Worm (Caenorhabditis elegans) whole organism, late embryonic: Measurements from ENCODE around the gene bus-2.

Experiments used
- C08G9.2 ChIP-seq: sonication (generic microtip); optimal IDR thresholded peaks from 2 replicates; lab custom pipeline; 2016; ENCODE audit warnings: mild to moderate bottlenecking, missing genetic modification characterization, moderate library complexity, missing compliant biosample characterization
- C38D4.7 ChIP-seq: fragments of 200-800 bp; sonication (Bioruptor generic); optimal IDR thresholded peaks from 2 replicates; lab custom pipeline; 2018; ENCODE audit warnings: mild to moderate bottlenecking, missing genetic modification characterization, moderate library complexity, missing compliant biosample characterization
- K02D7.2 ChIP-seq: sonication (generic microtip); optimal IDR thresholded peaks from 2 replicates; lab custom pipeline; 2017; ENCODE audit warnings: mild to moderate bottlenecking, missing genetic modification characterization, missing compliant biosample characterization
- ahr-1 ChIP-seq: sonication (generic microtip); optimal IDR thresholded peaks from 2 replicates; lab custom pipeline; 2016; ENCODE audit warnings: missing genetic modification characterization, missing compliant biosample characterization
- ceh-14 ChIP-seq: sonication (generic microtip); optimal IDR thresholded peaks from 2 replicates; lab custom pipeline; 2016; ENCODE audit warnings: missing genotype, missing genetic modification characterization, missing compliant biosample characterization
- ceh-18 ChIP-seq: sonication (generic microtip); optimal IDR thresholded peaks from 2 replicates; lab custom pipeline; 2016; ENCODE audit warnings: missing genetic modification characterization, missing compliant biosample characterization
- ceh-19 ChIP-seq: fragments of 200-800 bp; sonication (Bioruptor generic); optimal IDR thresholded peaks from 2 replicates; lab custom pipeline; 2018; ENCODE audit warnings: mild to moderate bottlenecking, missing genetic modification characterization, missing compliant biosample characterization
- ceh-2 ChIP-seq: sonication (generic microtip); optimal IDR thresholded peaks from 2 replicates; lab custom pipeline; 2016; ENCODE audit warnings: missing genotype, missing genetic modification characterization, missing compliant biosample characterization
- ceh-22 ChIP-seq: sonication (generic microtip); optimal IDR thresholded peaks from 2 replicates; lab custom pipeline; 2017; ENCODE audit warnings: missing biosample characterization, missing genetic modification characterization
- ceh-31 ChIP-seq: sonication (generic microtip); optimal IDR thresholded peaks from 2 replicates; lab custom pipeline; 2016; ENCODE audit warnings: missing genetic modification characterization, missing compliant biosample characterization
- ceh-45 ChIP-seq: fragments of 200-800 bp; sonication (Bioruptor generic); IDR thresholded peaks from 2 replicates; pipeline ENCODE4 v1.3.6; 2022; ENCODE audit warnings: missing genetic modification reagents, missing genetic modification characterization, missing compliant biosample characterization
- ceh-48 ChIP-seq: sonication (generic microtip); optimal IDR thresholded peaks from 2 replicates; lab custom pipeline; 2016; ENCODE audit warnings: missing genetic modification characterization, inconsistent platforms, missing compliant biosample characterization
- ceh-6 ChIP-seq: fragments of 200-800 bp; sonication (Bioruptor generic); optimal IDR thresholded peaks from 2 replicates; lab custom pipeline; 2018; ENCODE audit warnings: mild to moderate bottlenecking, missing genetic modification characterization, missing compliant biosample characterization
- ceh-9 ChIP-seq: sonication (generic microtip); optimal IDR thresholded peaks from 2 replicates; lab custom pipeline; 2016; ENCODE audit warnings: mild to moderate bottlenecking, missing genetic modification characterization, inconsistent platforms, missing compliant biosample characterization
- fax-1 ChIP-seq: sonication (generic microtip); optimal IDR thresholded peaks from 2 replicates; lab custom pipeline; 2016; ENCODE audit warnings: missing genotype, missing genetic modification characterization, missing compliant biosample characterization
- fkh-10 ChIP-seq: fragments of 150-350 bp; optimal IDR thresholded peaks from 2 replicates; lab custom pipeline; 2014; ENCODE audit warnings: missing biosample characterization, missing genetic modification reagents, missing genetic modification characterization
- gmeb-2 ChIP-seq: sonication (generic microtip); optimal IDR thresholded peaks from 2 replicates; lab custom pipeline; 2016; ENCODE audit warnings: missing genetic modification characterization, inconsistent platforms, missing compliant biosample characterization
- hlh-13 ChIP-seq: fragments of 200-800 bp; sonication (Bioruptor generic); optimal IDR thresholded peaks from 2 replicates; lab custom pipeline; 2018; ENCODE audit warnings: mild to moderate bottlenecking, missing genetic modification characterization, missing compliant biosample characterization
- hlh-8 ChIP-seq: sonication (generic microtip); optimal IDR thresholded peaks from 2 replicates; lab custom pipeline; 2016; ENCODE audit warnings: missing genotype, missing genetic modification characterization, missing compliant biosample characterization
- lim-6 ChIP-seq: sonication (generic microtip); optimal IDR thresholded peaks from 2 replicates; lab custom pipeline; 2016; ENCODE audit warnings: missing genetic modification characterization, missing compliant biosample characterization
- mec-3 ChIP-seq: sonication (generic microtip); optimal IDR thresholded peaks from 2 replicates; lab custom pipeline; 2016; ENCODE audit warnings: borderline replicate concordance, missing genetic modification characterization, missing compliant biosample characterization
- nfya-1 ChIP-seq: sonication (generic microtip); optimal IDR thresholded peaks from 2 replicates; lab custom pipeline; 2017; ENCODE audit warnings: missing genetic modification characterization, mild to moderate bottlenecking, missing compliant biosample characterization, antibody characterized with exemption, moderate library complexity
- nhr-11 ChIP-seq: fragments of 150-350 bp; optimal IDR thresholded peaks from 2 replicates; lab custom pipeline; 2014; ENCODE audit warnings: missing biosample characterization, missing genetic modification characterization
- pat-9 ChIP-seq: fragments of 200-800 bp; sonication (Bioruptor generic); optimal IDR thresholded peaks from 2 replicates; lab custom pipeline; 2018; ENCODE audit warnings: mild to moderate bottlenecking, missing genetic modification characterization, moderate library complexity, missing compliant biosample characterization
- pax-1 ChIP-seq: fragments of 150-350 bp; optimal IDR thresholded peaks from 2 replicates; lab custom pipeline; 2014; ENCODE audit warnings: missing biosample characterization, missing genetic modification characterization
- pha-2 ChIP-seq: sonication (generic microtip); optimal IDR thresholded peaks from 2 replicates; lab custom pipeline; 2017; ENCODE audit warnings: mild to moderate bottlenecking, missing genetic modification characterization, missing compliant biosample characterization
- pha-4 ChIP-seq: fragments of 150-350 bp; optimal IDR thresholded peaks from 2 replicates; lab custom pipeline; 2018; ENCODE audit warnings: missing biosample characterization, missing genetic modification reagents, missing genetic modification characterization
- ref-2 ChIP-seq: sonication (generic microtip); optimal IDR thresholded peaks from 2 replicates; lab custom pipeline; 2016; ENCODE audit warnings: missing genetic modification characterization, missing compliant biosample characterization
- rnt-1 ChIP-seq: sonication (generic microtip); optimal IDR thresholded peaks from 2 replicates; lab custom pipeline; 2016; ENCODE audit warnings: missing genetic modification characterization, missing compliant biosample characterization
- sox-4 ChIP-seq: sonication (generic microtip); optimal IDR thresholded peaks from 2 replicates; lab custom pipeline; 2017; ENCODE audit warnings: mild to moderate bottlenecking, missing genetic modification characterization, inconsistent platforms, missing compliant biosample characterization
- syd-9 ChIP-seq: sonication (generic microtip); optimal IDR thresholded peaks from 2 replicates; lab custom pipeline; 2016; ENCODE audit warnings: mild to moderate bottlenecking, missing genetic modification characterization, moderate library complexity, missing compliant biosample characterization
- tbx-2 ChIP-seq: sonication (generic microtip); optimal IDR thresholded peaks from 2 replicates; lab custom pipeline; 2016; ENCODE audit warnings: missing genetic modification characterization, missing compliant biosample characterization
- ttx-3 ChIP-seq: sonication (generic microtip); optimal IDR thresholded peaks from 2 replicates; lab custom pipeline; 2016; ENCODE audit warnings: missing genetic modification reagents, missing genetic modification characterization, missing compliant biosample characterization
- unc-3 ChIP-seq, 2 experiments: fragments of 200-800 bp in 1 of 2; sonication (Bioruptor generic) in 1 of 2; sonication (generic microtip) in 1 of 2; conservative IDR thresholded peaks in 1 of 2; optimal IDR thresholded peaks in 1 of 2; 2 replicates each; pipeline versions ENCODE4 v1.3.6 to Lab custom; 2016 to 2022; ENCODE audit warnings: missing compliant biosample characterization in 2 of 2, missing genetic modification characterization in 2 of 2, missing genetic modification reagents in 1 of 2
- unc-42 ChIP-seq: sonication (generic microtip); optimal IDR thresholded peaks from 2 replicates; lab custom pipeline; 2016; ENCODE audit warnings: missing genotype, missing genetic modification characterization, missing compliant biosample characterization
- unc-86 ChIP-seq: sonication (generic microtip); optimal IDR thresholded peaks from 2 replicates; lab custom pipeline; 2016; ENCODE audit warnings: missing genetic modification characterization, missing compliant biosample characterization
- zip-5 ChIP-seq: sonication (generic microtip); optimal IDR thresholded peaks from 2 replicates; lab custom pipeline; 2016; ENCODE audit warnings: missing genetic modification characterization, missing compliant biosample characterization
- ztf-16 ChIP-seq: sonication (generic microtip); optimal IDR thresholded peaks from 2 replicates; lab custom pipeline; 2017; ENCODE audit warnings: missing genetic modification characterization, missing compliant biosample characterization

bus-2 gene

DNA sequence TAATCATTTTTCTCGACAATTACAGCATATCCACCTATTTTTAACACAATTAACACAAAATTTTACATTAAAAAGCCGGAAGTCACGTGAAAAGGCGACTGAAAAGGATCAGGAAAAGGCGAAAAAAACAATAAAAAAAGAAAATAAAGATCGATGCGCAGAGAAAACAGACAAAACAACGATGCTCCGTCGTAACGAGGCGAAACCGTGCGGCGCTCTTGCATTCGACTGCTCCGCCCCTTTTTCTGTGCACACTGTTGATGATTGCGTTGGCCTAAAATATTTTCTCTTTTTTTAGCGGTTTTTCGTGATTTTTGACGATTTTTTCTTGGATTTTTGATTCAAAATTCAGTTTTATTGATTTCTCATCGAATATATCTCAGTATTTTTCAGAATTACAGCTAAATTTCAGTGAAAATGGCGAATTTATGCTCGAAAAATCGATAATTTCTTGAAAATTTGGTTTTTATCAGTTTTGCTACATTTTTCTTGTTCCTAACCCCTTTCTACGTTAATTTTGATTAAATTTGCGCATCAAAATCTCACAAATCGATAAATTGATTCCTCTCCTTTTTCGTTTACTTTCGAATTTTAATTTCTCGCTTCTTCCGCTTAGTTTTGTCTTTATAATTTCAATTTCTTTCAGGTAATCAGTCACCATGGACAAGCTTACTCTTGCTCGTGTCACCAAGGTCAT, 40.5 kb upstream of the bus-2 start, which contains the start of gene rps-28 (continued):
- TF ChIP-seq lim-6 (tag; lab: Kevin White, UChicago) (peak; percentile 53), hlh-13 (GFP tag; lab: Kevin White, UChicago) (peak; percentile 39), ceh-48 (tag; lab: Kevin White, UChicago) (peak; percentile 76), ceh-18 (tag; lab: Kevin White, UChicago) (peak; percentile 98), ceh-22 (tag; lab: Kevin White, UChicago) (no peak), ref-2 (tag; lab: Kevin White, UChicago) (peak; percentile 95), ceh-45 (GFP tag; lab: Robert Waterston, UW) (peak; percentile 70), mec-3 (tag; lab: Kevin White, UChicago) (no peak), tbx-2 (tag; lab: Kevin White, UChicago) (peak; percentile 98), K02D7.2 (tag; lab: Kevin White, UChicago) (peak; percentile 61), syd-9 (tag; lab: Kevin White, UChicago) (peak; percentile 80), ttx-3 (tag; lab: Kevin White, UChicago) (peak; percentile 85), zip-5 (tag; lab: Kevin White, UChicago) (peak; percentile 77), hlh-8 (tag; lab: Kevin White, UChicago) (peak; percentile 61), ceh-2 (peak; percentile 76), fkh-10 (GFP tag; lab: Kevin White, UChicago) (peak; percentile 25), rnt-1 (peak; percentile 97), fax-1 (peak; percentile 73), ceh-9 (tag; lab: Kevin White, UChicago) (no peak), gmeb-2 (tag; lab: Kevin White, UChicago) (peak; percentile 68), C38D4.7 (GFP tag; lab: Kevin White, UChicago) (peak; percentile 60), unc-86 (peak; percentile 91), C08G9.2 (tag; lab: Kevin White, UChicago) (peak; percentile 77), sox-4 (peak; percentile 77), pha-4 (tag; lab: Kevin White, UChicago) (no peak), pax-1 (tag; lab: Kevin White, UChicago) (peak; percentile 87), pha-2 (peak; percentile 80), ceh-19 (GFP tag; lab: Kevin White, UChicago) (peak; percentile 84), unc-3 (GFP tag; conservative IDR thresholded peaks at IDR 0.05; lab: Robert Waterston, UW) (peak; percentile 79), unc-3 (tag; optimal IDR thresholded peaks at IDR 0.05; lab: Kevin White, UChicago) (peak; percentile 90), ztf-16 (tag; lab: Kevin White, UChicago) (peak; percentile 91), ceh-6 (GFP tag; lab: Kevin White, UChicago) (peak; percentile 61), ceh-14 (peak; percentile 97), ahr-1 (tag; lab: Kevin White, UChicago) (peak; percentile 72), nhr-11 (tag; lab: Kevin White, UChicago) (peak; percentile 56)
- TF ChIP-seq, all 69 proteins: peak for 60

DNA sequence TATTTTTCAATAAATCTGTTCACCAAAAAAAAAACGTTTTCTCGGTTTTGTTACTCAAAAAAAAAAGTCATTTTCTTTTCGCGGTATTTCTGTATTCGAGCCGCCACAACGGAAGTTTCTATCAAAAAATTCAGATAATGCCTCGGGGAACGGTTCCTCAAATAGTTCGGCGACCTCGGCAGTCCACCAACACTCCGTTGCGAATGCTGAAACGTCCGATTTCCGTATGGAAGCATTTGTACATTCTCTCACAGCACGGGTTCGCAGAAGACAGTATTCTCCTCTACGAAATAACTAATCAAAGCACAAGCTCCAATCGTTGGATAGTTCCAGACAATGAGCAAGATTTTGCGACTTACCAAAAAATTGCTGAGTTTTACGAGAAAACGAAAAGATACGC, 39.7 kb upstream of the bus-2 start, which contains the start of gene Y41D4B.4:
TSS of gene Y41D4B.4 (plus strand) at position 133 of the 400 bp plus-strand sequence.
- TF ChIP-seq lim-6 (tag; lab: Kevin White, UChicago) = no peak

ce11 chrIV:1660735-1661134, 39.0 kb upstream of the bus-2 start:
- TF ChIP-seq nhr-11 (tag; lab: Kevin White, UChicago) (no peak), K02D7.2 (tag; lab: Kevin White, UChicago) (no peak), unc-42 (tag; lab: Kevin White, UChicago) (no peak), ceh-31 (tag; lab: Kevin White, UChicago) (no peak), pat-9 (tag; lab: Kevin White, UChicago) (no peak), nfya-1 (tag; lab: Kevin White, UChicago) (no peak)
